Worm (Caenorhabditis elegans) whole organism, young adult: ENCODE data around the gene ptr-19.
A peak's percentile ranks its signal among the peaks of the same experiment; 100 is the strongest.
"Not testable (repeated sequence)": the region's sequence is repeated elsewhere in the genome, so short reads cannot be mapped to it uniquely, and the experiment has no call there.

Experiments used
- B0019.2 ChIP-seq: fragments of 200-800 bp; sonication (Bioruptor generic); conservative IDR thresholded peaks from 2 replicates; pipeline ENCODE4 v1.3.6; 2022; ENCODE audit warnings: missing genetic modification reagents, missing genetic modification characterization, missing compliant biosample characterization
- F49E8.2 ChIP-seq: sonication (generic microtip); optimal IDR thresholded peaks from 3 replicates; lab custom pipeline; 2017; ENCODE audit warnings: missing genetic modification characterization, mild to moderate bottlenecking, missing compliant biosample characterization, antibody characterized with exemption, moderate library complexity; ENCODE audit not compliant: insufficient read depth
- Y53G8AR.9 ChIP-seq: fragments of 200-800 bp; sonication (Bioruptor generic); conservative IDR thresholded peaks from 2 replicates; pipeline ENCODE4 v1.3.6; 2022; ENCODE audit warnings: missing genetic modification reagents, missing genetic modification characterization, missing compliant biosample characterization
- Y67H2A.10 ChIP-seq: fragments of 200-800 bp; sonication (Bioruptor generic); conservative IDR thresholded peaks from 2 replicates; pipeline ENCODE4 v1.3.6; 2022; ENCODE audit warnings: missing genetic modification reagents, missing genetic modification characterization, missing compliant biosample characterization
- akir-1 ChIP-seq: fragments of 200-800 bp; sonication (Bioruptor generic); optimal IDR thresholded peaks from 2 replicates; lab custom pipeline; 2018; ENCODE audit warnings: mild to moderate bottlenecking, missing genetic modification characterization, moderate library complexity, missing compliant biosample characterization
- athp-1 ChIP-seq: sonication (generic microtip); optimal IDR thresholded peaks from 2 replicates; lab custom pipeline; 2017; ENCODE audit warnings: mild to moderate bottlenecking, missing genetic modification characterization, missing compliant biosample characterization
- attf-6 ChIP-seq: fragments of 200-800 bp; sonication (Bioruptor generic); IDR thresholded peaks from 2 replicates; pipeline ENCODE4 v1.3.6; 2022; ENCODE audit warnings: missing genetic modification reagents, missing genetic modification characterization, missing compliant biosample characterization
- cebp-1 ChIP-seq, 2 experiments: fragments of 200-800 bp in 1 of 2; sonication (Bioruptor generic) in 1 of 2; sonication (generic microtip) in 1 of 2; IDR thresholded peaks in 1 of 2; optimal IDR thresholded peaks in 1 of 2; 2 replicates each; pipeline versions ENCODE4 v1.3.6 to Lab custom; 2017 to 2022; ENCODE audit warnings: missing compliant biosample characterization in 2 of 2, missing genetic modification characterization in 2 of 2, mild to moderate bottlenecking in 1 of 2, missing genetic modification reagents in 1 of 2, moderate library complexity in 1 of 2
- cebp-2 ChIP-seq: fragments of 200-800 bp; sonication (Bioruptor generic); IDR thresholded peaks from 2 replicates; pipeline ENCODE4 v1.3.6; 2022; ENCODE audit warnings: missing genetic modification characterization, missing compliant biosample characterization
- ceh-100 ChIP-seq: fragments of 200-800 bp; sonication (Bioruptor generic); IDR thresholded peaks from 2 replicates; pipeline ENCODE4 v1.3.6; 2022; ENCODE audit warnings: missing genetic modification reagents, missing genetic modification characterization, missing compliant biosample characterization
- dpl-1 ChIP-seq: fragments of 150-350 bp; optimal IDR thresholded peaks from 2 replicates; lab custom pipeline; 2014; ENCODE audit warnings: missing biosample characterization, missing genetic modification reagents, missing genetic modification characterization
- egl-18 ChIP-seq: fragments of 200-800 bp; sonication (Bioruptor generic); IDR thresholded peaks from 2 replicates; pipeline ENCODE4 v1.3.6; 2022; ENCODE audit warnings: missing genetic modification reagents, missing genetic modification characterization, missing compliant biosample characterization
- gei-17 ChIP-seq: fragments of 200-800 bp; sonication (Bioruptor generic); optimal IDR thresholded peaks from 2 replicates; lab custom pipeline; 2018; ENCODE audit warnings: mild to moderate bottlenecking, missing genetic modification characterization, missing compliant biosample characterization
- him-1 ChIP-seq: sonication (generic microtip); optimal IDR thresholded peaks from 2 replicates; lab custom pipeline; 2016; ENCODE audit warnings: missing genotype, missing genetic modification reagents, missing genetic modification characterization, missing compliant biosample characterization
- hrde-1 ChIP-seq: sonication (generic microtip); optimal IDR thresholded peaks from 2 replicates; lab custom pipeline; 2016; ENCODE audit warnings: missing genetic modification characterization, mild to moderate bottlenecking, missing compliant biosample characterization, moderate library complexity, missing genotype, missing genetic modification reagents, borderline replicate concordance
- hsf-1 ChIP-seq: fragments of 200-800 bp; sonication (Bioruptor generic); IDR thresholded peaks from 2 replicates; pipeline ENCODE4 v1.3.6; 2022; ENCODE audit warnings: missing genetic modification reagents, missing genetic modification characterization, missing compliant biosample characterization
- lin-40 ChIP-seq: sonication (generic microtip); optimal IDR thresholded peaks from 2 replicates; lab custom pipeline; 2016; ENCODE audit warnings: missing genetic modification characterization, mild to moderate bottlenecking, missing compliant biosample characterization, missing genotype, missing genetic modification reagents
- lsy-27 ChIP-seq: sonication (generic microtip); optimal IDR thresholded peaks from 2 replicates; lab custom pipeline; 2017; ENCODE audit warnings: missing genetic modification characterization, mild to moderate bottlenecking, missing compliant biosample characterization, antibody characterized with exemption, missing genotype, borderline replicate concordance; ENCODE audit not compliant: insufficient read depth
- madf-3 ChIP-seq: fragments of 200-800 bp; sonication (Bioruptor generic); IDR thresholded peaks from 2 replicates; pipeline ENCODE4 v1.3.6; 2022; ENCODE audit warnings: missing genetic modification reagents, missing genetic modification characterization, missing compliant biosample characterization
- madf-6 ChIP-seq: fragments of 200-800 bp; sonication (Bioruptor generic); IDR thresholded peaks from 2 replicates; pipeline ENCODE4 v1.3.6; 2022; ENCODE audit warnings: missing genetic modification reagents, missing genetic modification characterization, missing compliant biosample characterization
- madf-8 ChIP-seq: fragments of 200-800 bp; sonication (Bioruptor generic); conservative IDR thresholded peaks from 2 replicates; pipeline ENCODE4 v1.3.6; 2022; ENCODE audit warnings: missing genetic modification reagents, missing genetic modification characterization, missing compliant biosample characterization
- rpc-1 ChIP-seq, 2 experiments: fragments of 150-350 bp in 1 of 2; sonication (generic microtip) in 1 of 2; optimal IDR thresholded peaks; 2 replicates each; lab custom pipeline; 2014 to 2018; ENCODE audit warnings: missing biosample characterization in 1 of 2, missing genetic modification characterization in 1 of 2, missing genetic modification reagents in 1 of 2, missing genotype in 1 of 2
- snpc-1.3 ChIP-seq: sonication (generic microtip); optimal IDR thresholded peaks from 2 replicates; lab custom pipeline; 2017; ENCODE audit warnings: missing genetic modification characterization, mild to moderate bottlenecking, missing compliant biosample characterization, antibody characterized with exemption, moderate library complexity, missing genotype, missing genetic modification reagents; ENCODE audit not compliant: insufficient read depth
- snpc-4 ChIP-seq, 5 experiments: fragments of 150-350 bp in 1 of 5; sonication (generic microtip) in 4 of 5; optimal IDR thresholded peaks; 2 replicates each; lab custom pipeline; 2014 to 2018; ENCODE audit warnings: missing genetic modification characterization in 5 of 5, missing biosample characterization in 3 of 5, antibody characterized with exemption in 2 of 5, mild to moderate bottlenecking in 2 of 5, missing compliant biosample characterization in 2 of 5, missing genotype in 2 of 5, moderate library complexity in 2 of 5, missing genetic modification reagents in 1 of 5
- somi-1 ChIP-seq: fragments of 200-800 bp; sonication (Bioruptor generic); optimal IDR thresholded peaks from 2 replicates; lab custom pipeline; 2018; ENCODE audit warnings: mild to moderate bottlenecking, missing genetic modification characterization, missing compliant biosample characterization
- unc-130 ChIP-seq: sonication (generic microtip); optimal IDR thresholded peaks from 2 replicates; lab custom pipeline; 2016; ENCODE audit warnings: missing genetic modification reagents, missing genetic modification characterization, missing compliant biosample characterization
- xnd-1 ChIP-seq: sonication (generic microtip); optimal IDR thresholded peaks from 2 replicates; lab custom pipeline; 2016; ENCODE audit warnings: missing genotype, missing genetic modification reagents, missing genetic modification characterization, missing compliant biosample characterization
- zim-3 ChIP-seq: sonication (generic microtip); optimal IDR thresholded peaks from 2 replicates; lab custom pipeline; 2017; ENCODE audit warnings: mild to moderate bottlenecking, missing genetic modification characterization, moderate library complexity, missing compliant biosample characterization
- ztf-22 ChIP-seq: fragments of 200-800 bp; sonication (Bioruptor generic); optimal IDR thresholded peaks from 2 replicates; lab custom pipeline; 2018; ENCODE audit warnings: mild to moderate bottlenecking, missing genetic modification characterization, moderate library complexity, missing compliant biosample characterization

ptr-19 gene

ce11 chrIII:10747620-10748479, 33.8 kb upstream of the ptr-19 start, which contains the start of the genes ran-1 and dkc-1 (continued):
- peak; percentile 46; the same call in 1 of the 2 replicates for TF ChIP-seq Y67H2A.10 (GFP tag; lab: Robert Waterston, UW)
- TF ChIP-seq gei-17, result no peak
- TF ChIP-seq madf-6 (GFP tag; lab: Robert Waterston, UW), result peak; percentile 98
- TF ChIP-seq F49E8.2 (tag; lab: Kevin White, UChicago), result peak; percentile 84
- TF ChIP-seq egl-18, result no peak
- TF ChIP-seq, all 124 proteins: peak for 54

- TF ChIP-seq cebp-2, result 0 out of 2 replicates have a peak, but pooled peaks have one; percentile 44
- peak; percentile 21 for TF ChIP-seq unc-130 (GFP tag; lab: Kevin White, UChicago)
- peak; percentile 23 for TF ChIP-seq xnd-1 (tag; lab: Kevin White, UChicago)
- TF ChIP-seq attf-6 (GFP tag; lab: Robert Waterston, UW), result 0 out of 2 replicates have a peak, but pooled peaks have one; percentile 38
- peak; percentile 62 for TF ChIP-seq athp-1 (tag; lab: Kevin White, UChicago)
- TF ChIP-seq ceh-100, result peak; percentile 40; the same call in 1 of the 2 replicates
- TF ChIP-seq cebp-1 (GFP tag; IDR thresholded peaks at IDR 0.05; lab: Robert Waterston, UW); snpc-4 (GFP tag; optimal IDR thresholded peaks at IDR 0.05; lab: Kevin White, UChicago): not testable (repeated sequence)
- peak; percentile 68 for TF ChIP-seq cebp-1 (tag; optimal IDR thresholded peaks at IDR 0.05; lab: Kevin White, UChicago)
- TF ChIP-seq madf-8 (GFP tag; lab: Robert Waterston, UW), result 0 out of 2 replicates have a peak, but pooled peaks have one; percentile 24
- TF ChIP-seq F49E8.2 (tag; lab: Kevin White, UChicago), result peak; percentile 39
- peak; percentile 28; the same call in 1 of the 2 replicates for TF ChIP-seq Y53G8AR.9 (GFP tag; lab: Robert Waterston, UW)
- TF ChIP-seq him-1, result peak; percentile 33
- TF ChIP-seq madf-6 (GFP tag; lab: Robert Waterston, UW), result peak; percentile 62; the same call in 1 of the 2 replicates
- peak; percentile 53 for TF ChIP-seq hrde-1 (tag; lab: Kevin White, UChicago)
- TF ChIP-seq hsf-1 (GFP tag; lab: Robert Waterston, UW), result peak; percentile 59
- TF ChIP-seq snpc-4 (tag; optimal IDR thresholded peaks at IDR 0.05; lab: Kevin White, UChicago), result peak in 1 of 4 experiments; percentile 8
Observed at ce11 chrIII:10750043-10750442, 31.6 kb upstream of the ptr-19 start, which contains the start of gene enu-3.6. Gene enu-3.6, plus strand, starts transcription at chrIII:10750434.

ce11 chrIII:10754379-10754778, 27.3 kb upstream of the ptr-19 start:
- TF ChIP-seq B0019.2 (no peak), ceh-100 (no peak), cebp-2 (no peak), snpc-1.3 (no peak), madf-3 (GFP tag; lab: Robert Waterston, UW) (no peak), attf-6 (GFP tag; lab: Robert Waterston, UW) (no peak), lin-40 (tag; lab: Kevin White, UChicago) (no peak), lsy-27 (tag; lab: Kevin White, UChicago) (no peak), rpc-1 (optimal IDR thresholded peaks at IDR 0.05; lab: Kevin White, UChicago) (no peak), rpc-1 (tag; optimal IDR thresholded peaks at IDR 0.05; lab: Kevin White, UChicago) (no peak), ztf-22 (no peak), zim-3 (tag; lab: Kevin White, UChicago) (no peak), somi-1 (GFP tag; lab: Kevin White, UChicago) (no peak), hrde-1 (tag; lab: Kevin White, UChicago) (no peak), dpl-1 (GFP tag; lab: Kevin White, UChicago) (no peak), akir-1 (GFP tag; lab: Kevin White, UChicago) (no peak), unc-130 (GFP tag; lab: Kevin White, UChicago) (no peak)
